Fruit fly (Drosophila melanogaster) whole organism: Measurements from ENCODE around the gene CG7530.

ENCODE experiments used
- CG8478 ChIP-seq: fragments of >200 bp; optimal IDR thresholded peaks from 2 replicates; lab custom pipeline; 2018; ENCODE audit warnings: inconsistent platforms
- EcR ChIP-seq, 2 experiments: fragments of >200 bp; optimal IDR thresholded peaks; 2 replicates each; lab custom pipeline; 2017; ENCODE audit warnings: missing biosample characterization in 2 of 2, missing genetic modification characterization in 2 of 2, missing genetic modification reagents in 2 of 2
- pan ChIP-seq: fragments of >200 bp; optimal IDR thresholded peaks from 2 replicates; lab custom pipeline; 2017
- psq ChIP-seq: fragments of >200 bp; optimal IDR thresholded peaks from 2 replicates; lab custom pipeline; 2017

DNA sequence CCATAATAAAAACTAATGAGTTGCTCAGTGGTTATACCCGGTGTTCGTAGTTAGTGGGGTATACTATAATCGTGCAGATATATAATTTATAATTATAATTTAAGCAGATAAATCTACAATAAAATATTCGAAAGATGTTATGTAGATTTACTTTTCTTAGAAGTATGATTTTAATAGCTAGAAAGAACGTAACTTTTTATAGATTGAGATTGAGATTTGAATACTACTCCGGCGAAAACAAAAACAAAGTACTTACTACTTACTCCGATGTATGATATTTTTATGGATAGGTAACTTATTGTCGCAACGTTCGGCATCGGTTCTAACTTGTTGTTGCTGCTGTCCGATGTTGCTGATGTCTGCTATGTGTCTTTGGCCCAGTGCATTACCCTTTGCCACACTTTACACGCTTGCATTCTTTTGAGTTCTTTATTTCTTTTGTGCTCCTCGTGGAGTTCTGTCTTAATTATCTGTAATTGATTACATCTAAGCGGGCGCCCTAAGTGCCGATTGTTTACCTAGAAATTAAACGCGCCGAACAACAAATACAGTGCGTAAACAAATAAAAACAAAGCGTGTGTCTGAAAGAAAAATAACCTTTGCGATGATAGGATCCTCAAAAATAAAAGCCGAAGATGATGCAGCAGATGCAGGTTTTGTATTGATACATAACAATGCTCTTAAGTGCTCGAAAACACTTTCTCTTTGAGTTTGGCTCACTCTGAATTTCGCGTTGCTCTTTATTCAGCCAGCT is 17.2 kb upstream of the CG7530 start:
- TF ChIP-seq pan (no peak), CG8478 (lab: Kevin White, UChicago) (no peak), psq (lab: Kevin White, UChicago) (no peak), EcR (GFP tag; optimal IDR thresholded peaks at IDR 0.05; lab: Kevin White, UChicago) (peak in 1 of 2 experiments; percentile 20)
